Fruit fly (Drosophila melanogaster): ENCODE results near the gene CG42827.

The CG42827 gene

dm6 chr3R:23396548-23397294 is 24.0 kb downstream of the CG42827 start:
- TF ChIP-seq CG17801 (GFP tag; optimal IDR thresholded peaks at IDR 0.05; ENCODE audit: partially characterized antibody): no peak

dm6 chr3R:23398979-23399378 is 26.3 kb downstream of the CG42827 start:
- no peak for TF ChIP-seq CG17801 (GFP tag; optimal IDR thresholded peaks at IDR 0.05; ENCODE audit: partially characterized antibody)

dm6 chr3R:23399679-23400078 is 27.0 kb downstream of the CG42827 start:
- TF ChIP-seq CG17801 (GFP tag; optimal IDR thresholded peaks at IDR 0.05; ENCODE audit: partially characterized antibody): no peak

- no peak for TF ChIP-seq CG17801 (GFP tag; optimal IDR thresholded peaks at IDR 0.05; ENCODE audit: partially characterized antibody)
These were observed 28.8 kb downstream of the CG42827 start for dm6 chr3R:23401519-23401918.

dm6 chr3R:23402508-23402907 is 29.8 kb downstream of the CG42827 start, which contains the start of gene Ir94d:
TSS of gene Ir94d (plus strand) at chr3R:23402808.
- TF ChIP-seq CG17801 (GFP tag; optimal IDR thresholded peaks at IDR 0.05; ENCODE audit: partially characterized antibody): no peak

dm6 chr3R:23403628-23404027 is 30.9 kb downstream of the CG42827 start, which contains the start of gene CG17380:
TSS of gene CG17380 (minus strand) at chr3R:23403728.
- no peak for TF ChIP-seq CG17801 (GFP tag; optimal IDR thresholded peaks at IDR 0.05; ENCODE audit: partially characterized antibody)

dm6 chr3R:23405209-23405608 is 32.5 kb downstream of the CG42827 start, which contains the start of gene Ir94e:
TSS of gene Ir94e (plus strand) at chr3R:23405509.
- TF ChIP-seq CG17801 (GFP tag; optimal IDR thresholded peaks at IDR 0.05; ENCODE audit: partially characterized antibody): no peak

dm6 chr3R:23407880-23408279 is 35.2 kb downstream of the CG42827 start:
- no peak for TF ChIP-seq CG17801 (GFP tag; optimal IDR thresholded peaks at IDR 0.05; ENCODE audit: partially characterized antibody)

- TF ChIP-seq CG17801 (GFP tag; optimal IDR thresholded peaks at IDR 0.05; ENCODE audit: partially characterized antibody): no peak
These were observed 43.9 kb downstream of the CG42827 start for dm6 chr3R:23416579-23416978.

- TF ChIP-seq CG17801 (GFP tag; optimal IDR thresholded peaks at IDR 0.05; ENCODE audit: partially characterized antibody): no peak
These were observed 44.9 kb downstream of the CG42827 start for dm6 chr3R:23417650-23418049.

- no peak for TF ChIP-seq CG17801 (GFP tag; optimal IDR thresholded peaks at IDR 0.05; ENCODE audit: partially characterized antibody)
These were observed 49.2 kb downstream of the CG42827 start for dm6 chr3R:23421925-23422324.
